Fruit fly (Drosophila melanogaster) whole organism, embryonic: ENCODE results near the gene Ube4B.

Source experiments
- Adf1 ChIP-seq: fragments of 200-800 bp; sonication (Bioruptor generic); IDR thresholded peaks from 2 replicates; pipeline ENCODE4 v1.3.6; 2022; ENCODE audit warnings: missing biosample characterization, missing genetic modification characterization
- Atf-2 ChIP-seq: fragments of 200-800 bp; sonication (Bioruptor generic); optimal IDR thresholded peaks from 2 replicates; lab custom pipeline; 2016; ENCODE audit warnings: missing biosample characterization, missing genetic modification characterization
- BEAF-32 ChIP-seq: fragments of 200-800 bp; sonication (Bioruptor generic); optimal IDR thresholded peaks from 3 replicates; lab custom pipeline; 2017; ENCODE audit warnings: missing biosample characterization, missing genetic modification characterization, mild to moderate bottlenecking, moderate library complexity, missing genetic modification reagents
- CG10431 ChIP-seq: fragments of 200-800 bp; sonication (Bioruptor generic); optimal IDR thresholded peaks from 3 replicates; lab custom pipeline; 2018; ENCODE audit warnings: missing biosample characterization, mild to moderate bottlenecking, missing genetic modification characterization
- CG11504 ChIP-seq: fragments of 200-800 bp; sonication (Bioruptor generic); optimal IDR thresholded peaks from 3 replicates; lab custom pipeline; 2019; ENCODE audit warnings: missing biosample characterization, mild to moderate bottlenecking, missing genetic modification characterization, moderate library complexity
- CG12071 ChIP-seq: fragments of 200-800 bp; sonication (Bioruptor generic); optimal IDR thresholded peaks from 3 replicates; lab custom pipeline; 2018; ENCODE audit warnings: missing biosample characterization, mild to moderate bottlenecking, missing genetic modification characterization
- CG12299 ChIP-seq: fragments of 200-800 bp; sonication (Bioruptor generic); optimal IDR thresholded peaks from 2 replicates; lab custom pipeline; 2018; ENCODE audit warnings: missing biosample characterization, mild to moderate bottlenecking, missing genetic modification characterization
- CG13775 ChIP-seq: fragments of 200-800 bp; sonication (Bioruptor generic); optimal IDR thresholded peaks from 3 replicates; lab custom pipeline; 2017; ENCODE audit warnings: missing biosample characterization, mild to moderate bottlenecking, missing genetic modification characterization
- CG15601 ChIP-seq: fragments of 200-800 bp; sonication (Bioruptor generic); optimal IDR thresholded peaks from 3 replicates; lab custom pipeline; 2019; ENCODE audit warnings: missing biosample characterization, mild to moderate bottlenecking, missing genetic modification characterization, moderate library complexity
- CG17385 ChIP-seq: fragments of 200-800 bp; sonication (Bioruptor generic); optimal IDR thresholded peaks from 3 replicates; lab custom pipeline; 2018; ENCODE audit warnings: missing biosample characterization, mild to moderate bottlenecking, missing genetic modification characterization
- CG2889 ChIP-seq: fragments of 200-800 bp; sonication (Bioruptor generic); IDR thresholded peaks from 3 replicates; pipeline ENCODE4 v1.3.6; 2022; ENCODE audit warnings: missing biosample characterization, missing genetic modification characterization
- CG30403 ChIP-seq: fragments of 200-800 bp; sonication (Bioruptor generic); optimal IDR thresholded peaks from 3 replicates; lab custom pipeline; 2016; ENCODE audit warnings: missing biosample characterization, missing genetic modification characterization
- CG31365 ChIP-seq: fragments of 200-800 bp; sonication (Bioruptor generic); optimal IDR thresholded peaks from 2 replicates; lab custom pipeline; 2018; ENCODE audit warnings: missing biosample characterization, mild to moderate bottlenecking, missing genetic modification characterization
- CG31388 ChIP-seq: fragments of 200-800 bp; sonication (Bioruptor generic); optimal IDR thresholded peaks from 2 replicates; lab custom pipeline; 2016; ENCODE audit warnings: missing biosample characterization, missing genetic modification characterization
- CG3163 ChIP-seq: fragments of 200-800 bp; sonication (Bioruptor generic); optimal IDR thresholded peaks from 3 replicates; lab custom pipeline; 2016; ENCODE audit warnings: missing biosample characterization, missing genetic modification characterization
- CG7963 ChIP-seq: fragments of 200-800 bp; sonication (Bioruptor generic); IDR thresholded peaks from 3 replicates; pipeline ENCODE4 v1.3.6; 2022; ENCODE audit warnings: missing biosample characterization, missing genetic modification characterization; ENCODE audit not compliant: partially characterized antibody
- CG8290 ChIP-seq, 3 experiments: fragments of 200-800 bp; sonication (Bioruptor generic); optimal IDR thresholded peaks; 2 replicates each; lab custom pipeline; 2016 to 2019; ENCODE audit warnings: missing biosample characterization in 3 of 3, missing genetic modification characterization in 3 of 3, mild to moderate bottlenecking in 2 of 3, moderate library complexity in 1 of 3
- CG8359 ChIP-seq: fragments of 200-800 bp; sonication (Bioruptor generic); optimal IDR thresholded peaks from 2 replicates; lab custom pipeline; 2017; ENCODE audit warnings: missing biosample characterization, mild to moderate bottlenecking, missing genetic modification characterization, borderline replicate concordance
- CG9932 ChIP-seq: fragments of 200-800 bp; sonication (Bioruptor generic); IDR thresholded peaks from 2 replicates; pipeline ENCODE4 v1.3.6; 2022; ENCODE audit warnings: missing biosample characterization, missing genetic modification characterization
- CkIIα-i1 ChIP-seq: fragments of 200-800 bp; sonication (Bioruptor generic); IDR thresholded peaks from 2 replicates; pipeline ENCODE4 v1.3.6; 2022; ENCODE audit warnings: missing biosample characterization, missing genetic modification characterization
- D ChIP-seq, 2 experiments: fragments of 200-800 bp in 1 of 2; fragments of >200 bp in 1 of 2; sonication (Bioruptor generic) in 1 of 2; optimal IDR thresholded peaks; 2 replicates in 1 of 2; 3 replicates in 1 of 2; lab custom pipeline; 2017; ENCODE audit warnings: mild to moderate bottlenecking in 1 of 2, missing biosample characterization in 1 of 2, missing genetic modification characterization in 1 of 2, missing genetic modification reagents in 1 of 2
- Dad ChIP-seq: fragments of 200-800 bp; sonication (Bioruptor generic); optimal IDR thresholded peaks from 3 replicates; lab custom pipeline; 2016; ENCODE audit warnings: missing biosample characterization, missing genetic modification characterization
- Deaf1 ChIP-seq: fragments of 200-800 bp; optimal IDR thresholded peaks from 3 replicates; lab custom pipeline; 2019; ENCODE audit warnings: missing biosample characterization, mild to moderate bottlenecking, missing genetic modification characterization, moderate library complexity
- Dip2 ChIP-seq: fragments of 200-800 bp; sonication (Bioruptor generic); IDR thresholded peaks from 2 replicates; pipeline ENCODE4 v1.3.6; 2022; ENCODE audit warnings: missing biosample characterization, missing genetic modification characterization
- Dp ChIP-seq: fragments of 200-800 bp; sonication (Bioruptor generic); optimal IDR thresholded peaks from 2 replicates; lab custom pipeline; 2018; ENCODE audit warnings: missing biosample characterization, mild to moderate bottlenecking, missing genetic modification characterization, moderate library complexity
- Gsc ChIP-seq: fragments of 200-800 bp; sonication (Bioruptor generic); IDR thresholded peaks from 2 replicates; pipeline ENCODE4 v1.3.6; 2022; ENCODE audit warnings: missing biosample characterization, missing genetic modification characterization
- HHEX ChIP-seq: fragments of 200-800 bp; sonication (Bioruptor generic); optimal IDR thresholded peaks from 3 replicates; lab custom pipeline; 2017; ENCODE audit warnings: missing biosample characterization, mild to moderate bottlenecking, missing genetic modification characterization, missing genetic modification reagents
- MBD-R2 ChIP-seq: fragments of 200-800 bp; sonication (Bioruptor generic); IDR thresholded peaks from 2 replicates; pipeline ENCODE4 v1.3.6; 2022; ENCODE audit warnings: missing biosample characterization, missing genetic modification characterization
- MTF-1 ChIP-seq: fragments of 200-800 bp; sonication (Bioruptor generic); optimal IDR thresholded peaks from 2 replicates; lab custom pipeline; 2018; ENCODE audit warnings: missing biosample characterization, mild to moderate bottlenecking, missing genetic modification characterization, borderline replicate concordance
- NC2α ChIP-seq: fragments of 200-800 bp; sonication (Bioruptor generic); optimal IDR thresholded peaks from 2 replicates; lab custom pipeline; 2016; ENCODE audit warnings: missing biosample characterization, missing genetic modification characterization
- al ChIP-seq: fragments of 200-800 bp; sonication (Bioruptor generic); IDR thresholded peaks from 2 replicates; pipeline ENCODE4 v1.3.6; 2022; ENCODE audit warnings: missing biosample characterization, missing genetic modification characterization
- ash1 ChIP-seq: fragments of 200-800 bp; sonication (Bioruptor generic); optimal IDR thresholded peaks from 2 replicates; lab custom pipeline; 2018; ENCODE audit warnings: missing biosample characterization, mild to moderate bottlenecking, missing genetic modification characterization
- bowl ChIP-seq: fragments of 200-800 bp; sonication (Bioruptor generic); IDR thresholded peaks from 2 replicates; pipeline ENCODE4 v1.3.6; 2022; ENCODE audit warnings: missing biosample characterization, missing genetic modification characterization
- bsh ChIP-seq, 2 experiments: fragments of 200-800 bp; sonication (Bioruptor generic); optimal IDR thresholded peaks; 2 replicates each; lab custom pipeline; 2017 to 2018; ENCODE audit warnings: mild to moderate bottlenecking in 2 of 2, missing biosample characterization in 2 of 2, missing genetic modification characterization in 2 of 2, moderate library complexity in 1 of 2
- corto ChIP-seq: fragments of 200-800 bp; sonication (Bioruptor generic); optimal IDR thresholded peaks from 2 replicates; lab custom pipeline; 2016; ENCODE audit warnings: missing biosample characterization, mild to moderate bottlenecking, missing genetic modification characterization, moderate library complexity
- crol ChIP-seq: fragments of 200-800 bp; sonication (Bioruptor generic); IDR thresholded peaks from 2 replicates; pipeline ENCODE4 v1.3.6; 2022; ENCODE audit warnings: missing biosample characterization, missing genetic modification characterization
- dysf ChIP-seq: fragments of 200-800 bp; sonication (Bioruptor generic); IDR thresholded peaks from 3 replicates; pipeline ENCODE4 v1.3.6; 2022; ENCODE audit warnings: missing biosample characterization, missing genetic modification characterization
- eve ChIP-seq, 2 experiments: fragments of >200 bp; optimal IDR thresholded peaks; 2 replicates each; lab custom pipeline; 2017; ENCODE audit warnings: missing biosample characterization in 2 of 2, missing genetic modification characterization in 2 of 2
- gro ChIP-seq: fragments of 200-800 bp; sonication (Bioruptor generic); optimal IDR thresholded peaks from 2 replicates; lab custom pipeline; 2016; ENCODE audit warnings: missing biosample characterization, missing genetic modification characterization
- gsb-n ChIP-seq: fragments of 200-800 bp; sonication (Bioruptor generic); optimal IDR thresholded peaks from 3 replicates; lab custom pipeline; 2018; ENCODE audit warnings: missing biosample characterization, mild to moderate bottlenecking, missing genetic modification characterization
- knrl ChIP-seq: fragments of 200-800 bp; sonication (Bioruptor generic); IDR thresholded peaks from 3 replicates; pipeline ENCODE4 v1.3.6; 2022; ENCODE audit warnings: missing biosample characterization, missing genetic modification characterization; ENCODE audit not compliant: partially characterized antibody
- nom ChIP-seq: fragments of 200-800 bp; sonication (Bioruptor generic); optimal IDR thresholded peaks from 2 replicates; lab custom pipeline; 2017; ENCODE audit warnings: missing biosample characterization, missing genetic modification characterization, mild to moderate bottlenecking, moderate library complexity, missing genetic modification reagents
- ranshi ChIP-seq: fragments of 200-800 bp; sonication (Bioruptor generic); IDR thresholded peaks from 2 replicates; pipeline ENCODE4 v1.3.6; 2022; ENCODE audit warnings: missing biosample characterization, missing genetic modification characterization
- run ChIP-seq: fragments of 200-800 bp; sonication (Bioruptor generic); optimal IDR thresholded peaks from 3 replicates; lab custom pipeline; 2018; ENCODE audit warnings: missing biosample characterization, mild to moderate bottlenecking, missing genetic modification characterization
- salm ChIP-seq: fragments of 200-800 bp; sonication (Bioruptor generic); optimal IDR thresholded peaks from 2 replicates; lab custom pipeline; 2018; ENCODE audit warnings: missing biosample characterization, mild to moderate bottlenecking, missing genetic modification characterization
- sens ChIP-seq: fragments of 200-800 bp; sonication (Bioruptor generic); peaks from one replicate; lab custom pipeline; 2016; ENCODE audit warnings: missing biosample characterization, missing genetic modification characterization
- ssp ChIP-seq: fragments of 200-800 bp; sonication (Bioruptor generic); IDR thresholded peaks from 2 replicates; pipeline ENCODE4 v1.3.6; 2022; ENCODE audit warnings: missing biosample characterization, missing genetic modification characterization
- tap ChIP-seq: fragments of 200-800 bp; optimal IDR thresholded peaks from 3 replicates; lab custom pipeline; 2019; ENCODE audit warnings: missing biosample characterization, mild to moderate bottlenecking, missing genetic modification characterization, moderate library complexity

Gene Ube4B

dm6 chr2L:13004059-13004870 is 15.0 kb downstream of the Ube4B start, which contains the start of the genes Vha68-1 and mTor (continued):
- TF ChIP-seq knrl (GFP tag; lab: Robert Waterston, UW) (peak; percentile 91), ranshi (GFP tag; lab: Robert Waterston, UW) (peak; percentile 84), CG17385 (GFP tag; lab: Kevin White, UChicago) (no peak), CG30403 (peak; percentile 86), Dp (GFP tag; lab: Kevin White, UChicago) (peak; percentile 40), CG10431 (GFP tag; lab: Kevin White, UChicago) (no peak), CG9932 (GFP tag; lab: Robert Waterston, UW) (peak; percentile 92), corto (GFP tag; lab: Kevin White, UChicago) (no peak), bowl (no peak), Dad (peak; percentile 67), tap (tag; lab: Kevin White, UChicago) (no peak), CG11504 (tag; lab: Kevin White, UChicago) (no peak), CG3163 (GFP tag; lab: Kevin White, UChicago) (peak; percentile 12), Adf1 (GFP tag; lab: Robert Waterston, UW) (peak; percentile 54), Deaf1 (tag; lab: Kevin White, UChicago) (no peak), gsb-n (no peak), al (GFP tag; lab: Robert Waterston, UW) (peak; percentile 83), CG15601 (no peak), run (tag; lab: Kevin White, UChicago) (no peak), nom (no peak), CG31365 (tag; lab: Kevin White, UChicago) (no peak), ash1 (GFP tag; lab: Kevin White, UChicago) (no peak), sens (GFP tag; lab: Kevin White, UChicago) (peak; percentile 90), salm (tag; lab: Kevin White, UChicago) (no peak), CG7963 (GFP tag; lab: Robert Waterston, UW) (peak; percentile 59), CG31388 (GFP tag; lab: Kevin White, UChicago) (peak; percentile 28), MBD-R2 (GFP tag; lab: Robert Waterston, UW) (no peak; the same call in 1 of the 2 replicates), CkIIα-i1 (GFP tag; lab: Robert Waterston, UW) (no peak), crol (no peak), Dip2 (no peak), dysf (peak; percentile 86), Atf-2 (peak; percentile 55), MTF-1 (GFP tag; lab: Kevin White, UChicago) (no peak), CG2889 (GFP tag; lab: Robert Waterston, UW) (peak; percentile 79; the same call in 2 of the 3 replicates), CG8359 (GFP tag; lab: Kevin White, UChicago) (no peak), Gsc (GFP tag; lab: Robert Waterston, UW) (peak; percentile 20; the same call in 1 of the 2 replicates), CG12299 (tag; lab: Kevin White, UChicago) (peak; percentile 41), CG13775 (GFP tag; lab: Kevin White, UChicago) (peak; percentile 83), CG12071 (GFP tag; lab: Kevin White, UChicago) (no peak), gro (GFP tag; lab: Kevin White, UChicago) (no peak), D (optimal IDR thresholded peaks at IDR 0.05; lab: Kevin White, UChicago) (no peak), D (GFP tag; optimal IDR thresholded peaks at IDR 0.05; lab: Kevin White, UChicago) (peak; percentile 42), BEAF-32 (GFP tag; lab: Kevin White, UChicago) (peak; percentile 89), bsh (GFP tag; optimal IDR thresholded peaks at IDR 0.05; lab: Kevin White, UChicago) (peak in 1 of 2 experiments; percentile 72), HHEX (GFP tag; lab: Kevin White, UChicago) (peak; percentile 58), CG8290 (GFP tag; optimal IDR thresholded peaks at IDR 0.05; lab: Kevin White, UChicago) (no peak), CG8290 (tag; optimal IDR thresholded peaks at IDR 0.05; lab: Kevin White, UChicago) (no peak), ssp (peak; percentile 99), NC2α (GFP tag; lab: Kevin White, UChicago) (no peak), eve (GFP tag; optimal IDR thresholded peaks at IDR 0.05; lab: Kevin White, UChicago) (no peak)
